Worm (Caenorhabditis elegans): ENCODE data around the gene ZK354.7.
"Not testable (repeated sequence)": the region's sequence is repeated elsewhere in the genome, so short reads cannot be mapped to it uniquely, and the experiment has no call there.

ZK354.7 gene

ce11 chrIV:5317106-5317505 lies 14.2 kb upstream of the ZK354.7 start:
- TF ChIP-seq ztf-29 (GFP tag; IDR thresholded peaks at IDR 0.05) (no peak), ref-1 (GFP tag; conservative IDR thresholded peaks at IDR 0.05) (no peak), tab-1 (GFP tag; IDR thresholded peaks at IDR 0.05) (no peak), ztf-23 (GFP tag; IDR thresholded peaks at IDR 0.05) (no peak), T22C8.4 (GFP tag; IDR thresholded peaks at IDR 0.05) (no peak), flt-1 (GFP tag; IDR thresholded peaks at IDR 0.05) (no peak), klf-2 (GFP tag; conservative IDR thresholded peaks at IDR 0.05) (no peak), med-1 (GFP tag; optimal IDR thresholded peaks at IDR 0.05; ENCODE audit: insufficient read depth) (no peak), cog-1 (tag; optimal IDR thresholded peaks at IDR 0.05) (no peak)

DNA sequence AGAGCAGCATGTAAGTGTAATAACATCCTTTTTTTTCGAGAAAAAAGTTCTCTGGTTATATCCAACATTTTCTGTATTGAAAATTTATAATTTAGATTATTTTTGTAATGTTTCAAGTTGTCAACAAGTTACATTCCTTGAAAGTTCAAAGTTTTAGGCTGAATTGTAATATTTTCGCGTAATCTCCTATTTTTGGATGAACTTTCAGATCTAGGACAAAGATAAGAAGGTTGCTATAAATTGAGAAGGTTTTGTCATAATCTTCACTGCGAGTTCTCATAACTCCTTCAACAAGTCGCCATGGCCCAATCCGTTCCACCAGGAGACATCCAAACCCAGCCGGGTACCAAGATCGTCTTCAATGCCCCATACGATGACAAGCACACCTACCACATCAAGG lies 13.3 kb upstream of the ZK354.7 start, which contains the start of gene msp-65:
Gene msp-65, plus strand, starts transcription at position 301 of the 400 bp plus-strand sequence.
- TF ChIP-seq ztf-23 (GFP tag; IDR thresholded peaks at IDR 0.05); tab-1 (GFP tag; IDR thresholded peaks at IDR 0.05); med-1 (GFP tag; optimal IDR thresholded peaks at IDR 0.05; ENCODE audit: insufficient read depth): not testable (repeated sequence)

- not testable (repeated sequence) for TF ChIP-seq klf-2 (GFP tag; conservative IDR thresholded peaks at IDR 0.05); ref-1 (GFP tag; conservative IDR thresholded peaks at IDR 0.05); cog-1 (tag; optimal IDR thresholded peaks at IDR 0.05)
These were observed 10.1 kb upstream of the ZK354.7 start, which contains the start of the genes msp-59 and ZK354.2 for ce11 chrIV:5313011-5313410. Gene msp-59 (minus strand): TSS chrIV:5313111. Gene ZK354.2 (plus strand): TSS chrIV:5313405.

DNA sequence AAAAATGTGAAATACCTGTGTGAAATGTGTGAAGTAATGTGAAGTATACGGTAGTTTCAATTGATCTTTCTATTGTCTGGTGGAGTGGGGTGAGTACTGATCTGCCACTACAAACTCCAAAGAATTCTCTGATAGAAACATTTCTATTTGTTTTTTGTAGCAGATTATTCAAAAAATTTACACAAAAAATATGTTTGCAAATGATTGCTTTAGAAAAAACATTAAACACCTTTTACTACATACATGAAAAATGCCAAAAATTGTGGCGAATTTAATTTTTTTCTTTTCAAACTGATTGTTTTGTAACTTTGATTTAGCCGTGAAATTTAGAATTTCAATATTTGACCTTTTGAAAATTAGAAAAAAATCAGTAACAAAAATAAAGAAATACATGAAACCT lies 6.8 kb upstream of the ZK354.7 start, which contains the start of gene ZK354.3:
Gene ZK354.3, plus strand, starts transcription at position 301 of the 400 bp plus-strand sequence.
- no peak for TF ChIP-seq med-1 (GFP tag; optimal IDR thresholded peaks at IDR 0.05; ENCODE audit: insufficient read depth)
- no peak for TF ChIP-seq ztf-23 (GFP tag; IDR thresholded peaks at IDR 0.05)
- no peak for TF ChIP-seq klf-2 (GFP tag; conservative IDR thresholded peaks at IDR 0.05)
- TF ChIP-seq tab-1 (GFP tag; IDR thresholded peaks at IDR 0.05) = no peak
- TF ChIP-seq flt-1 (GFP tag; IDR thresholded peaks at IDR 0.05) = no peak
- no peak for TF ChIP-seq cog-1 (tag; optimal IDR thresholded peaks at IDR 0.05)
- no peak for TF ChIP-seq ztf-29 (GFP tag; IDR thresholded peaks at IDR 0.05)
- no peak for TF ChIP-seq T22C8.4 (GFP tag; IDR thresholded peaks at IDR 0.05)
- no peak for TF ChIP-seq ref-1 (GFP tag; conservative IDR thresholded peaks at IDR 0.05)

DNA sequence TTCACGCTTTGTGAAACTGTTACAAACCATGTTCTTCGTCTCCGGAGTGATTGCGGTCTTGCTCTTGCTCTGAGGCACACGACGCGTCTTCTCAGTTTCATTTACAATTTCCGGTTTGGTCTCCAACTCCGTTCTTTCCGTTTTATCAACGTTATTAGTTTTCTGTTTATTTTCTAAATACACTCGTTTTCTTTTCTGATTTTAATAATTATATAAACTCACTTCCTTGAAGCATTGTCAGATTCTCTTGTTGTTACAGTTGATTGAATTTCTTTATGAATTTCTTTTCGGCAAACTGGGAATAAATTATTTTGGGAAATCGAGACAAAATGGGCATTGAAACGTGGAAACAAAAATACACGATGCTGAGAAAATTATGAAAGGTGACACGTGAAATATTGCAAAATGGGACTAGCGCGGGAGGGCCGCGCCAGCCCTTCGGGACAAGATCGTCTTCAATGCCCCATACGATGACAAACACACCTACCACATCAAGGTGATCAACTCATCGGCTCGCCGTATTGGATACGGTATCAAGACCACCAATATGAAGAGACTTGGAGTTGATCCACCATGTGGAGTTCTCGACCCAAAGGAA lies 5.2 kb upstream of the ZK354.7 start, which contains the start of the genes ZK354.9 and msp-58:
Gene ZK354.9, minus strand, starts transcription at position 101 of the 598 bp plus-strand sequence.
Gene msp-58, plus strand, starts transcription at position 548 of the 598 bp plus-strand sequence.
- not testable (repeated sequence) for TF ChIP-seq ztf-29 (GFP tag; IDR thresholded peaks at IDR 0.05); med-1 (GFP tag; optimal IDR thresholded peaks at IDR 0.05; ENCODE audit: insufficient read depth); ztf-23 (GFP tag; IDR thresholded peaks at IDR 0.05)

DNA sequence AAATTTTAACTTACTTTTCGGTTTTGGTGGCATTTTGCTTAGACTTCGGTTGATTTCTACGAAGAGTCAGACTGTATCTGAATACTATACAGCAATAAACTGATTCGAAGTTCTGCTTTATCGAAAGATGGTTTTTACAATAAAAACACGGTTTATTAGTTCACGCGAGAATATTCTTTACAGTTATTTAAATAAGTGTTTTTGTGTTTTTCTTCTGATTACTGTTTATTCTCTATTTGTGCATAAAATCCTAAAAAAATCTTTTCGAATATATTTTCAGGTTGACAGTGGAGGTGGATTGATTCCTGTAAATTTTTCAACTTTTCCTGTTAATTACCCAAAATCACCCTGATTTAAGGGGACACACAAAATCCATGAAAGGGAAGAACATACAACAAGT lies 3.1 kb upstream of the ZK354.7 start, which contains the start of gene ZK354.8:
Gene ZK354.8, minus strand, starts transcription at position 101 of the 400 bp plus-strand sequence.
- TF ChIP-seq ref-1 (GFP tag; conservative IDR thresholded peaks at IDR 0.05) (no peak), ztf-23 (GFP tag; IDR thresholded peaks at IDR 0.05) (no peak), tab-1 (GFP tag; IDR thresholded peaks at IDR 0.05) (no peak)

DNA sequence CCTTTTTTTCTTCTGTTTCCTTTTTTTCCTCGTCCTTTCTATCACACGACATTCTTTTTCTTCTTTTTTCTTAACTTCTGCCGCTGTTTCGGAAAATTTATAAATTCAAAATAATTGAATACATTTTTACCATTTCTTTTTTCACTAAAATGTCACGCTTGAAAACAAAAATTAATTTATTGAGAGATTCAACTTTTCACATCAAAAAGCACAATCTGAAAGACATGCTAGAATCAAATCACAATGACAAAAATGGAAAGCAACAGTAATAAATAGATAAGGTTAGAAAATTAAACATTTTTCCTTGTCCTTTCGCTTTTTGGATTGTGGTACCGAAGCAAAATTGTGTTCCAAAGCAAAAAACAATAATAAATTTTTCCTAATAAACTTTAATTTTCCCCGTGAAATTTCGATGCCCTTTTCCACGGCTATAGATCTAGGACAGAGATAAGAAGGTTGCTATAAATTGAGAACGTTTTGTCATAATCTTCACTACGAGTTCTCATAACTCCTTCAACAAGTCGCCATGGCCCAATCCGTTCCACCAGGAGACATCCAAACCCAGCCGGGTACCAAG lies 5.4 kb downstream of the ZK354.7 start, which contains the start of the genes ZK354.6 and msp-113:
Gene ZK354.6, minus strand, starts transcription at position 101 of the 577 bp plus-strand sequence.
Gene msp-113, plus strand, starts transcription at position 527 of the 577 bp plus-strand sequence.
- no peak for TF ChIP-seq klf-2 (GFP tag; conservative IDR thresholded peaks at IDR 0.05)
- TF ChIP-seq cog-1 (tag; optimal IDR thresholded peaks at IDR 0.05) = no peak

DNA sequence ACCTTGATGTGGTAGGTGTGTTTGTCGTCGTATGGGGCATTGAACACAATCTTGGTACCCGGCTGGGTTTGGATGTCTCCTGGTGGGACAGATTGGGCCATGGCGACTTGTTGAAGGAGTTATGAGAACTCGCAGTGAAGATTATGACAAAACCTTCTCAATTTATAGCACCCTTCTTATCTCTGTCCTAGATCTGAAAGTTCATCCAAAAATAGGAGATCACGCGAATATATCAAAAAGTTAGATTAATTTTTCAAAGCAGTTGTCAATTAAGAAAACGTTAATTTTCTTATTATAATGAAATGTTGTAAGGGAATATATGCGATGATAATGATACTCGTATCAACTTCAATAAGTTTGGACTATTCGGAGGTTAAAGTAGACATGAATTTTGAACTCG lies 7.7 kb downstream of the ZK354.7 start, which contains the start of gene msp-51:
Gene msp-51, minus strand, starts transcription at position 101 of the 400 bp plus-strand sequence.
- TF ChIP-seq klf-2 (GFP tag; conservative IDR thresholded peaks at IDR 0.05); T22C8.4 (GFP tag; IDR thresholded peaks at IDR 0.05); cog-1 (tag; optimal IDR thresholded peaks at IDR 0.05): not testable (repeated sequence)

DNA sequence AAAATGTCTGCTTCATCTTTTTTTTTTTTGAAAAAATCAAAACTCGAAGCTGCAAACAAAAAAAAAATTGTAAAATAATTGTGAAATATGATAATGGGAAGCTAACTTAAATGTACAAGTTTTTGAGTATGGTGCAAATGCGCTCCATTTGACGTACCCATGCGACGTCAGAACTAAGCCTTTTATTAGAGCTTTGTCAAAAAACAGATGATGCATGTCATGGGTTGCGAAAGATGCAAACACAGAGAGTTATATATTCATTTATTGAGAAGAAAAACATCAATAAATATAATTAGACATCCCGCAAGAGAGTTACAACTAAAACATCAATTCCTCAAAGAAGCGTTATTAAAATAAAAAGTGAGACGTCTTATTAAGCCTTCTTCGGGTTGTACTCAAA lies 8.5 kb downstream of the ZK354.7 start:
- TF ChIP-seq ztf-29 (GFP tag; IDR thresholded peaks at IDR 0.05) (no peak), T22C8.4 (GFP tag; IDR thresholded peaks at IDR 0.05) (no peak), klf-2 (GFP tag; conservative IDR thresholded peaks at IDR 0.05) (no peak)

- no peak for TF ChIP-seq med-1 (GFP tag; optimal IDR thresholded peaks at IDR 0.05; ENCODE audit: insufficient read depth)
- TF ChIP-seq tab-1 (GFP tag; IDR thresholded peaks at IDR 0.05) = no peak
- no peak for TF ChIP-seq ztf-29 (GFP tag; IDR thresholded peaks at IDR 0.05)
- no peak for TF ChIP-seq cog-1 (tag; optimal IDR thresholded peaks at IDR 0.05)
- no peak for TF ChIP-seq ref-1 (GFP tag; conservative IDR thresholded peaks at IDR 0.05)
- TF ChIP-seq klf-2 (GFP tag; conservative IDR thresholded peaks at IDR 0.05) = no peak
- TF ChIP-seq ztf-23 (GFP tag; IDR thresholded peaks at IDR 0.05) = no peak
- no peak for TF ChIP-seq T22C8.4 (GFP tag; IDR thresholded peaks at IDR 0.05)
- no peak for TF ChIP-seq flt-1 (GFP tag; IDR thresholded peaks at IDR 0.05)
These were observed 11.7 kb downstream of the ZK354.7 start for ce11 chrIV:5291207-5291606.

- no peak for TF ChIP-seq klf-2 (GFP tag; conservative IDR thresholded peaks at IDR 0.05)
- no peak for TF ChIP-seq ref-1 (GFP tag; conservative IDR thresholded peaks at IDR 0.05)
- TF ChIP-seq med-1 (GFP tag; optimal IDR thresholded peaks at IDR 0.05; ENCODE audit: insufficient read depth) = no peak
- TF ChIP-seq ztf-29 (GFP tag; IDR thresholded peaks at IDR 0.05) = no peak
- TF ChIP-seq tab-1 (GFP tag; IDR thresholded peaks at IDR 0.05) = no peak
- TF ChIP-seq cog-1 (tag; optimal IDR thresholded peaks at IDR 0.05) = no peak
- TF ChIP-seq T22C8.4 (GFP tag; IDR thresholded peaks at IDR 0.05) = no peak
- TF ChIP-seq ztf-23 (GFP tag; IDR thresholded peaks at IDR 0.05) = no peak
- TF ChIP-seq flt-1 (GFP tag; IDR thresholded peaks at IDR 0.05) = no peak
These were observed 12.4 kb downstream of the ZK354.7 start, which contains the start of gene nlp-47 for ce11 chrIV:5290547-5290946. Gene nlp-47 (plus strand): TSS chrIV:5290847.
